Worm (Caenorhabditis elegans) whole organism, young adult: ENCODE measurements around the gene taf-12.

Experiments used
- B0336.3 ChIP-seq: fragments of 200-800 bp; sonication (Bioruptor generic); IDR thresholded peaks from 2 replicates; pipeline ENCODE4 v1.3.6; 2022; ENCODE audit warnings: missing genetic modification characterization, missing compliant biosample characterization
- F10E7.11 ChIP-seq: sonication (generic microtip); optimal IDR thresholded peaks from 2 replicates; lab custom pipeline; 2017; ENCODE audit warnings: mild to moderate bottlenecking, missing genetic modification characterization, moderate library complexity, missing compliant biosample characterization
- F55B11.4 ChIP-seq: sonication (generic microtip); optimal IDR thresholded peaks from 2 replicates; lab custom pipeline; 2016; ENCODE audit warnings: missing compliant biosample characterization, missing genetic modification characterization, borderline replicate concordance; ENCODE audit not compliant: insufficient read depth
- F57A8.1 ChIP-seq: fragments of 200-800 bp; sonication (Bioruptor generic); optimal IDR thresholded peaks from 2 replicates; lab custom pipeline; 2018; ENCODE audit warnings: mild to moderate bottlenecking, missing genetic modification characterization, moderate library complexity, missing compliant biosample characterization
- attf-5 ChIP-seq: fragments of 200-800 bp; sonication (Bioruptor generic); optimal IDR thresholded peaks from 2 replicates; lab custom pipeline; 2018; ENCODE audit warnings: mild to moderate bottlenecking, missing genetic modification characterization, missing compliant biosample characterization
- attf-6 ChIP-seq: fragments of 200-800 bp; sonication (Bioruptor generic); IDR thresholded peaks from 2 replicates; pipeline ENCODE4 v1.3.6; 2022; ENCODE audit warnings: missing genetic modification reagents, missing genetic modification characterization, missing compliant biosample characterization
- ccch-3 ChIP-seq: fragments of 200-800 bp; sonication (Bioruptor generic); optimal IDR thresholded peaks from 2 replicates; lab custom pipeline; 2018; ENCODE audit warnings: mild to moderate bottlenecking, missing genetic modification characterization, missing compliant biosample characterization
- egl-18 ChIP-seq: fragments of 200-800 bp; sonication (Bioruptor generic); IDR thresholded peaks from 2 replicates; pipeline ENCODE4 v1.3.6; 2022; ENCODE audit warnings: missing genetic modification reagents, missing genetic modification characterization, missing compliant biosample characterization
- him-1 ChIP-seq: sonication (generic microtip); optimal IDR thresholded peaks from 2 replicates; lab custom pipeline; 2016; ENCODE audit warnings: missing genotype, missing genetic modification reagents, missing genetic modification characterization, missing compliant biosample characterization
- hmg-20 ChIP-seq: fragments of 200-800 bp; sonication (Bioruptor generic); IDR thresholded peaks from 2 replicates; pipeline ENCODE4 v1.3.6; 2022; ENCODE audit warnings: missing genetic modification reagents, missing genetic modification characterization, missing compliant biosample characterization
- mcd-1 ChIP-seq: fragments of 200-800 bp; sonication (Bioruptor generic); IDR thresholded peaks from 2 replicates; pipeline ENCODE4 v1.3.6; 2022; ENCODE audit warnings: missing genetic modification reagents, missing genetic modification characterization, missing compliant biosample characterization
- nfya-1 ChIP-seq: sonication (generic microtip); optimal IDR thresholded peaks from 2 replicates; lab custom pipeline; 2017; ENCODE audit warnings: antibody characterized with exemption, missing compliant biosample characterization, missing genetic modification characterization, borderline replicate concordance; ENCODE audit not compliant: insufficient read depth
- pha-4 ChIP-seq: fragments of 150-350 bp; sonication (generic microtip); optimal IDR thresholded peaks from 2 replicates; lab custom pipeline; 2014; ENCODE audit warnings: missing biosample characterization, missing genetic modification reagents, missing genetic modification characterization
- unc-62 ChIP-seq: fragments of 150-350 bp; optimal IDR thresholded peaks from 2 replicates; lab custom pipeline; 2014; ENCODE audit warnings: missing biosample characterization, missing genetic modification reagents, missing genetic modification characterization

ce11 chrIII:11841728-11842127 lies 27.4 kb downstream of the taf-12 start:
- no peak for TF ChIP-seq hmg-20
- no peak for TF ChIP-seq attf-6 (GFP tag; lab: Robert Waterston, UW)
- TF ChIP-seq egl-18 (GFP tag; lab: Robert Waterston, UW) = no peak
- TF ChIP-seq unc-62 (GFP tag; lab: Kevin White, UChicago) = no peak
- TF ChIP-seq him-1 (tag; lab: Kevin White, UChicago) = no peak
- no peak for TF ChIP-seq F10E7.11 (tag; lab: Kevin White, UChicago)
- no peak for TF ChIP-seq mcd-1 (GFP tag; lab: Robert Waterston, UW)
- TF ChIP-seq ccch-3 (GFP tag; lab: Kevin White, UChicago) = no peak
- TF ChIP-seq pha-4 (tag; lab: Kevin White, UChicago) = no peak
- TF ChIP-seq attf-5 (GFP tag; lab: Kevin White, UChicago) = no peak
- TF ChIP-seq nfya-1 (tag; lab: Kevin White, UChicago) = no peak
- TF ChIP-seq F57A8.1 (GFP tag; lab: Kevin White, UChicago) = no peak
- no peak for TF ChIP-seq F55B11.4
- TF ChIP-seq B0336.3 (GFP tag; lab: Robert Waterston, UW) = no peak
